Fruit fly (Drosophila melanogaster) whole organism, prepupa: Measurements from ENCODE around the gene OXA1L.
A peak's percentile ranks its signal among the peaks of the same experiment; 100 is the strongest.

Source experiments
- Blimp-1 ChIP-seq: fragments of 200-800 bp; sonication (Bioruptor generic); optimal IDR thresholded peaks from 3 replicates; lab custom pipeline; 2017; ENCODE audit warnings: missing biosample characterization, missing genetic modification characterization, mild to moderate bottlenecking, moderate library complexity, missing genetic modification reagents
- CG10631 ChIP-seq: fragments of 200-800 bp; sonication (Bioruptor generic); optimal IDR thresholded peaks from 2 replicates; lab custom pipeline; 2016; ENCODE audit warnings: missing biosample characterization, missing genetic modification characterization
- CG10669 ChIP-seq: fragments of 200-800 bp; sonication (Bioruptor generic); optimal IDR thresholded peaks from 3 replicates; lab custom pipeline; 2018; ENCODE audit warnings: missing biosample characterization, mild to moderate bottlenecking, missing genetic modification characterization, moderate library complexity
- CG11294 ChIP-seq: fragments of 200-800 bp; sonication (Bioruptor generic); IDR thresholded peaks from 2 replicates; pipeline ENCODE4 v1.3.6; 2022; ENCODE audit warnings: missing biosample characterization, missing genetic modification characterization
- CG11762 ChIP-seq: fragments of 200-800 bp; sonication (Bioruptor generic); optimal IDR thresholded peaks from 3 replicates; lab custom pipeline; 2016; ENCODE audit warnings: missing biosample characterization, missing genetic modification characterization; ENCODE audit not compliant: insufficient read depth
- CG11902 ChIP-seq: fragments of 200-800 bp; sonication (Bioruptor generic); optimal IDR thresholded peaks from 3 replicates; lab custom pipeline; 2016; ENCODE audit warnings: missing biosample characterization, missing genetic modification characterization
- CG15336 ChIP-seq: fragments of 200-800 bp; sonication (Bioruptor generic); IDR thresholded peaks from 2 replicates; pipeline ENCODE4 v1.3.6; 2022; ENCODE audit warnings: missing biosample characterization, missing genetic modification characterization
- CG3032 ChIP-seq: fragments of 200-800 bp; optimal IDR thresholded peaks from 2 replicates; lab custom pipeline; 2019; ENCODE audit warnings: missing biosample characterization, mild to moderate bottlenecking, missing genetic modification characterization, moderate library complexity
- CG31627 ChIP-seq: fragments of 200-800 bp; sonication (Bioruptor generic); optimal IDR thresholded peaks from 3 replicates; lab custom pipeline; 2016; ENCODE audit warnings: missing biosample characterization, missing genetic modification characterization
- CG32006 ChIP-seq: fragments of 200-800 bp; sonication (Bioruptor generic); optimal IDR thresholded peaks from 3 replicates; lab custom pipeline; 2017; ENCODE audit warnings: missing biosample characterization, mild to moderate bottlenecking, missing genetic modification characterization
- CG34406 ChIP-seq: fragments of 200-800 bp; sonication (Bioruptor generic); optimal IDR thresholded peaks from 3 replicates; lab custom pipeline; 2016; ENCODE audit warnings: missing biosample characterization, missing genetic modification characterization
- CG4318 ChIP-seq: fragments of 200-800 bp; sonication (Bioruptor generic); optimal IDR thresholded peaks from 3 replicates; lab custom pipeline; 2017; ENCODE audit warnings: missing biosample characterization, mild to moderate bottlenecking, missing genetic modification characterization
- CG6163 ChIP-seq: fragments of 200-800 bp; sonication (Bioruptor generic); IDR thresholded peaks from 3 replicates; pipeline ENCODE4 v1.3.6; 2022; ENCODE audit warnings: missing biosample characterization, missing genetic modification characterization
- CG6792 ChIP-seq: fragments of 200-800 bp; sonication (Bioruptor generic); optimal IDR thresholded peaks from 3 replicates; lab custom pipeline; 2016; ENCODE audit warnings: missing biosample characterization, missing genetic modification characterization
- CG6808 ChIP-seq: fragments of 200-800 bp; sonication (Bioruptor generic); optimal IDR thresholded peaks from 3 replicates; lab custom pipeline; 2017; ENCODE audit warnings: missing biosample characterization, missing genetic modification characterization, mild to moderate bottlenecking, moderate library complexity, missing genetic modification reagents
- CG7368 ChIP-seq: fragments of 200-800 bp; sonication (Bioruptor generic); optimal IDR thresholded peaks from 3 replicates; lab custom pipeline; 2016; ENCODE audit warnings: missing biosample characterization, missing genetic modification characterization
- CG8119 ChIP-seq: fragments of 200-800 bp; sonication (Bioruptor generic); IDR thresholded peaks from 3 replicates; pipeline ENCODE4 v1.3.6; 2022; ENCODE audit warnings: missing biosample characterization, missing genetic modification characterization
- CG8319 ChIP-seq: fragments of 200-800 bp; sonication (Bioruptor generic); optimal IDR thresholded peaks from 3 replicates; lab custom pipeline; 2016; ENCODE audit warnings: missing biosample characterization, missing genetic modification characterization
- CG8632 ChIP-seq: fragments of 200-800 bp; sonication (Bioruptor generic); optimal IDR thresholded peaks from 3 replicates; lab custom pipeline; 2016; ENCODE audit warnings: missing biosample characterization, missing genetic modification characterization
- CG9139 ChIP-seq: fragments of 200-800 bp; sonication (Bioruptor generic); optimal IDR thresholded peaks from 3 replicates; lab custom pipeline; 2017; ENCODE audit warnings: missing biosample characterization, mild to moderate bottlenecking, missing genetic modification characterization
- Eip78C ChIP-seq: fragments of 200-800 bp; sonication (Bioruptor generic); peaks from one replicate; lab custom pipeline; 2016; ENCODE audit warnings: missing biosample characterization, missing genetic modification characterization
- Eip93F ChIP-seq: fragments of 200-800 bp; sonication (Bioruptor generic); optimal IDR thresholded peaks from 2 replicates; lab custom pipeline; 2016; ENCODE audit warnings: missing biosample characterization, mild to moderate bottlenecking, missing genetic modification characterization
- Ets21C ChIP-seq: fragments of 200-800 bp; sonication (Bioruptor generic); optimal IDR thresholded peaks from 3 replicates; lab custom pipeline; 2016; ENCODE audit warnings: missing biosample characterization, missing genetic modification characterization
- Ets96B ChIP-seq: fragments of 200-800 bp; optimal IDR thresholded peaks from 2 replicates; lab custom pipeline; 2019; ENCODE audit warnings: missing biosample characterization, mild to moderate bottlenecking, missing genetic modification characterization, moderate library complexity
- Gug ChIP-seq: fragments of 200-800 bp; sonication (Bioruptor generic); IDR thresholded peaks from 2 replicates; pipeline ENCODE4 v1.3.6; 2022; ENCODE audit warnings: missing biosample characterization, missing genetic modification characterization
- Hr38 ChIP-seq: sonication (Bioruptor generic); optimal IDR thresholded peaks from 2 replicates; lab custom pipeline; 2016; ENCODE audit warnings: missing biosample characterization, missing genetic modification characterization
- Hr39 ChIP-seq: fragments of 200-800 bp; sonication (Bioruptor generic); optimal IDR thresholded peaks from 2 replicates; lab custom pipeline; 2016; ENCODE audit warnings: missing biosample characterization, missing genetic modification characterization
- Met ChIP-seq: fragments of 200-800 bp; sonication (Bioruptor generic); optimal IDR thresholded peaks from 3 replicates; lab custom pipeline; 2016; ENCODE audit warnings: missing biosample characterization, missing genetic modification characterization
- OdsH ChIP-seq: fragments of 200-800 bp; sonication (Bioruptor generic); optimal IDR thresholded peaks from 3 replicates; lab custom pipeline; 2016; ENCODE audit warnings: missing biosample characterization, missing genetic modification characterization
- Smox ChIP-seq: fragments of 200-800 bp; sonication (Bioruptor generic); optimal IDR thresholded peaks from 3 replicates; lab custom pipeline; 2016; ENCODE audit warnings: missing biosample characterization, missing genetic modification characterization
- Sox102F ChIP-seq: fragments of 200-800 bp; sonication (Bioruptor generic); optimal IDR thresholded peaks from 2 replicates; lab custom pipeline; 2016; ENCODE audit warnings: missing biosample characterization, mild to moderate bottlenecking, missing genetic modification characterization
- Sox14 ChIP-seq: fragments of 200-800 bp; sonication (Bioruptor generic); optimal IDR thresholded peaks from 3 replicates; lab custom pipeline; 2016; ENCODE audit warnings: missing biosample characterization, missing genetic modification characterization
- Sox15 ChIP-seq: fragments of 200-800 bp; sonication (Bioruptor generic); optimal IDR thresholded peaks from 3 replicates; lab custom pipeline; 2016; ENCODE audit warnings: missing biosample characterization, missing genetic modification characterization
- achi ChIP-seq: fragments of 200-800 bp; sonication (Bioruptor generic); optimal IDR thresholded peaks from 3 replicates; lab custom pipeline; 2016; ENCODE audit warnings: missing biosample characterization, missing genetic modification characterization
- acj6 ChIP-seq: fragments of 200-800 bp; sonication (Bioruptor generic); optimal IDR thresholded peaks from 3 replicates; lab custom pipeline; 2016; ENCODE audit warnings: missing biosample characterization, missing genetic modification characterization
- cyc ChIP-seq: fragments of 200-800 bp; sonication (Bioruptor generic); optimal IDR thresholded peaks from 3 replicates; lab custom pipeline; 2016; ENCODE audit warnings: missing biosample characterization, missing genetic modification characterization
- eg ChIP-seq: fragments of 200-800 bp; sonication (Bioruptor generic); IDR thresholded peaks from 3 replicates; pipeline ENCODE4 v1.3.6; 2022; ENCODE audit warnings: missing biosample characterization, missing genetic modification characterization
- fd59A ChIP-seq: fragments of 200-800 bp; sonication (Bioruptor generic); optimal IDR thresholded peaks from 2 replicates; lab custom pipeline; 2017; ENCODE audit warnings: missing biosample characterization, mild to moderate bottlenecking, missing genetic modification characterization, missing genetic modification reagents
- fd85E ChIP-seq: fragments of 200-800 bp; sonication (Bioruptor generic); optimal IDR thresholded peaks from 3 replicates; lab custom pipeline; 2016; ENCODE audit warnings: missing biosample characterization, missing genetic modification characterization
- fkh ChIP-seq: fragments of 200-800 bp; sonication (Bioruptor generic); optimal IDR thresholded peaks from 3 replicates; lab custom pipeline; 2017; ENCODE audit warnings: missing biosample characterization, mild to moderate bottlenecking, missing genetic modification characterization, moderate library complexity
- lz ChIP-seq: fragments of 200-800 bp; sonication (Bioruptor generic); optimal IDR thresholded peaks from 3 replicates; lab custom pipeline; 2016; ENCODE audit warnings: missing biosample characterization, missing genetic modification characterization
- net ChIP-seq: fragments of 200-800 bp; sonication (Bioruptor generic); optimal IDR thresholded peaks from 3 replicates; lab custom pipeline; 2016; ENCODE audit warnings: missing biosample characterization, missing genetic modification characterization
- pdm3 ChIP-seq: fragments of 200-800 bp; sonication (Bioruptor generic); optimal IDR thresholded peaks from 3 replicates; lab custom pipeline; 2016; ENCODE audit warnings: missing biosample characterization, missing genetic modification characterization
- spab ChIP-seq: fragments of 200-800 bp; sonication (Bioruptor generic); optimal IDR thresholded peaks from 2 replicates; lab custom pipeline; 2017; ENCODE audit warnings: missing biosample characterization, mild to moderate bottlenecking, missing genetic modification characterization, missing genetic modification reagents
- ss ChIP-seq, 2 experiments: fragments of 200-800 bp; sonication (Bioruptor generic); optimal IDR thresholded peaks; 2 replicates in 1 of 2; 3 replicates in 1 of 2; lab custom pipeline; 2017 to 2018; ENCODE audit warnings: mild to moderate bottlenecking in 2 of 2, missing biosample characterization in 2 of 2, missing genetic modification characterization in 2 of 2, moderate library complexity in 1 of 2
- svp ChIP-seq: fragments of 200-800 bp; sonication (Bioruptor generic); peaks from one replicate; lab custom pipeline; 2016; ENCODE audit warnings: missing biosample characterization, missing genetic modification characterization
- topi ChIP-seq: fragments of 200-800 bp; sonication (Bioruptor generic); optimal IDR thresholded peaks from 3 replicates; lab custom pipeline; 2016; ENCODE audit warnings: missing biosample characterization, missing genetic modification characterization
- vri ChIP-seq: fragments of 200-800 bp; sonication (Bioruptor generic); optimal IDR thresholded peaks from 3 replicates; lab custom pipeline; 2016; ENCODE audit warnings: missing biosample characterization, mild to moderate bottlenecking, missing genetic modification characterization

OXA1L gene

DNA sequence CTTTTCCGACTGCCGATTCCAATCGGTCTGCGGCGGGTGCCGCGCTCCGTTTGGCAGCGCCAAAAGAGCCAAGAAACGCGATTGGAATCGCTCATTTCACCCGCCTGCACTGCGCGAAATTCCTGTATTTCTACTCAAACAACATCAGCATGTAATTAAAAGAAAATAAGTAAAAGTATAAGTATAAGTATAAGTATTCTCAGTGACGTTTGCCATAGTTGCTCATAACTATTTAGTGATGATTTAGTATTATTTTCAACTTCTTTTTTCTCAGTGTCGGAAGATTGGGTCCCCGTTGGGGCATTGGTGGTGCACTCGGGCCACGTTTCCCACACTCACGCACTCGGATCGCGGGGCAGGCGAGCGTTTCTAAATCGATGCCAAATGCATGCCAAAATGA, 26.9 kb upstream of the OXA1L start (continued):
- TF ChIP-seq CG32006 (peak; percentile 84), CG6808 (GFP tag; lab: Kevin White, UChicago) (peak; percentile 26), CG8319 (GFP tag; lab: Kevin White, UChicago) (no peak), CG9139 (GFP tag; lab: Kevin White, UChicago) (no peak), pdm3 (GFP tag; lab: Kevin White, UChicago) (peak; percentile 64), CG11762 (GFP tag; lab: Kevin White, UChicago) (no peak), net (peak; percentile 71), CG10669 (GFP tag; lab: Kevin White, UChicago) (peak; percentile 55), Blimp-1 (no peak), Ets96B (peak; percentile 59), CG11902 (GFP tag; lab: Kevin White, UChicago) (no peak), lz (peak; percentile 51), spab (peak; percentile 50), fkh (GFP tag; lab: Kevin White, UChicago) (no peak), svp (GFP tag; lab: Kevin White, UChicago) (peak; percentile 79), CG15336 (GFP tag; lab: Robert Waterston, UW) (peak; percentile 92), fd59A (GFP tag; lab: Kevin White, UChicago) (peak; percentile 63), topi (GFP tag; lab: Kevin White, UChicago) (peak; percentile 47), Sox14 (peak; percentile 63), eg (peak; percentile 90), Smox (GFP tag; lab: Kevin White, UChicago) (peak; percentile 20), acj6 (peak; percentile 61), Hr38 (GFP tag; lab: Kevin White, UChicago) (no peak)

DNA sequence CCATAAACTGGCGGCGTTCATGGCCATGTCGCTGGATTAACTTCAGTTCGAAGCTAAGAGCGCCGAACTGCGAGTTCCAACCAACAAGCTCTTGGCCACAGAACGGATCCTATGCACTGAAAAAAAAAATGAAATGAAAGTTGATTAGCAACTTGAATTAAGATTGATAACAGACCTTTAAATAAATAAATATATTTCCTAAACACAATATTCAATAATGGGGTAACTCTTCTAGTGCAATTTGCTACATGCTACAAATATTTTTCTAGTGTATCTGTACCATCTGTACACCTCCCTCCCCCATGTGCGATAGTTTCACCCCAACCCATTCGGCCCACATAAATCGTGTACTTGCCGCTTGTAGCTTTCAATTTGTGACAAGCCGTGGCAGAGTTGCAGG, 23.3 kb upstream of the OXA1L start:
- TF ChIP-seq CG8119 (peak; percentile 44; the same call in 1 of the 3 replicates), CG6163 (peak; percentile 58), Eip78C (peak; percentile 55), ss (GFP tag; optimal IDR thresholded peaks at IDR 0.05; lab: Kevin White, UChicago) (no peak), CG32006 (peak; percentile 28), net (no peak), CG10631 (GFP tag; lab: Kevin White, UChicago) (peak; percentile 40), CG6808 (GFP tag; lab: Kevin White, UChicago) (no peak)

DNA sequence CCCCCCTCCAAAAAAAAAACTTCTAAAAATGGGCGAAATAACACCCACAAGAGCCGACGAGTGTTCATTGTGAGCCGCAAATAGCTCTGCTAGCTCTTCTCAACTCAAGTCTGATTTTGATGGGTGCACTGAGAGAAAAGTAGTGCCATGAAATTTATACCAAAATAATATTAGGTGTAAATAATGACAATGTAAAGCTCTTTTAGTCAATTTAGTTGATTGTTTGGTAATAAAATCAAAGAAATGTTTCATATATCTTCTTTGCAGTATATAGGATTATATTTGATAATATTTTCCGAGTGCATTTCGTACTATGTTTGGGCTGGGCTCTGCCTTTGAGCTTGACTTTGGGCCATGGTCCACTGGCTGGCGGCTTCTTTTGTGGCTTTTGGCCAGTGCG, 18.5 kb upstream of the OXA1L start:
- TF ChIP-seq pdm3 (GFP tag; lab: Kevin White, UChicago) (no peak), Eip78C (peak; percentile 57), CG11902 (GFP tag; lab: Kevin White, UChicago) (no peak), CG11294 (GFP tag; lab: Robert Waterston, UW) (no peak), CG7368 (GFP tag; lab: Kevin White, UChicago) (no peak), CG4318 (GFP tag; lab: Kevin White, UChicago) (no peak), eg (no peak), ss (GFP tag; optimal IDR thresholded peaks at IDR 0.05; lab: Kevin White, UChicago) (no peak), Sox102F (GFP tag; lab: Kevin White, UChicago) (no peak), CG11762 (GFP tag; lab: Kevin White, UChicago) (no peak), Smox (GFP tag; lab: Kevin White, UChicago) (no peak), CG6163 (peak; percentile 70; the same call in 2 of the 3 replicates), Hr39 (GFP tag; lab: Kevin White, UChicago) (no peak), cyc (GFP tag; lab: Kevin White, UChicago) (no peak), CG15336 (GFP tag; lab: Robert Waterston, UW) (no peak), CG6808 (GFP tag; lab: Kevin White, UChicago) (peak; percentile 24), CG3032 (tag; lab: Kevin White, UChicago) (peak; percentile 40), CG8632 (GFP tag; lab: Kevin White, UChicago) (no peak), OdsH (peak; percentile 16), achi (GFP tag; lab: Kevin White, UChicago) (no peak), CG6792 (GFP tag; lab: Kevin White, UChicago) (no peak), Sox15 (GFP tag; lab: Kevin White, UChicago) (no peak), Met (GFP tag; lab: Kevin White, UChicago) (no peak), Eip93F (GFP tag; lab: Kevin White, UChicago) (no peak), Ets21C (no peak), fd85E (GFP tag; lab: Kevin White, UChicago) (no peak), spab (peak; percentile 26), vri (GFP tag; lab: Kevin White, UChicago) (no peak), CG34406 (GFP tag; lab: Kevin White, UChicago) (no peak), Gug (GFP tag; lab: Robert Waterston, UW) (no peak), Sox14 (no peak), CG31627 (GFP tag; lab: Kevin White, UChicago) (no peak), CG10631 (GFP tag; lab: Kevin White, UChicago) (peak; percentile 46)
